Worm (Caenorhabditis elegans): ENCODE data around the gene snr-1.
"Not testable (repeated sequence)": the region's sequence is repeated elsewhere in the genome, so short reads cannot be mapped to it uniquely, and the experiment has no call there.

ce11 chrIV:17058489-17059121 lies 29.2 kb upstream of the snr-1 start:
- TF ChIP-seq spr-1 (tag; optimal IDR thresholded peaks at IDR 0.05); zfp-3 (GFP tag; conservative IDR thresholded peaks at IDR 0.05); R02D3.7 (tag; optimal IDR thresholded peaks at IDR 0.05); ama-1 (optimal IDR thresholded peaks at IDR 0.05); Y48G9A.11 (GFP tag; IDR thresholded peaks at IDR 0.05); lin-15B (tag; optimal IDR thresholded peaks at IDR 0.05); dmd-9 (GFP tag; IDR thresholded peaks at IDR 0.05); mep-1 (tag; optimal IDR thresholded peaks at IDR 0.05); lin-13 (GFP tag; optimal IDR thresholded peaks at IDR 0.05); nhr-237 (tag; optimal IDR thresholded peaks at IDR 0.05); nhr-102 (tag; optimal IDR thresholded peaks at IDR 0.05); ceh-32 (tag; optimal IDR thresholded peaks at IDR 0.05; ENCODE audit: poor library complexity); ceh-20 (GFP tag; IDR thresholded peaks at IDR 0.05): not testable (repeated sequence)

Data from whole organism, L4 larva.